Worm (Caenorhabditis elegans) whole organism, mixed stage, embryonic: ENCODE measurements around the gene M01B2.10.
"Not testable (repeated sequence)": the region's sequence is repeated elsewhere in the genome, so short reads cannot be mapped to it uniquely, and the experiment has no call there.

Experiments used
- ceh-39 ChIP-seq: fragments of 150-350 bp; optimal IDR thresholded peaks from 2 replicates; lab custom pipeline; 2014; ENCODE audit warnings: missing biosample characterization, missing genetic modification characterization
- elt-3 ChIP-seq: fragments of 150-350 bp; optimal IDR thresholded peaks from 2 replicates; lab custom pipeline; 2014; ENCODE audit warnings: missing biosample characterization, missing genetic modification characterization
- flh-1 ChIP-seq: fragments of 200-800 bp; sonication (Bioruptor generic); optimal IDR thresholded peaks from 2 replicates; lab custom pipeline; 2018; ENCODE audit warnings: mild to moderate bottlenecking, missing genetic modification characterization, moderate library complexity, missing compliant biosample characterization
- nhr-12 ChIP-seq: fragments of 150-350 bp; optimal IDR thresholded peaks from 2 replicates; lab custom pipeline; 2014; ENCODE audit warnings: missing biosample characterization, missing genetic modification characterization
- nhr-237 ChIP-seq: fragments of 150-350 bp; optimal IDR thresholded peaks from 2 replicates; lab custom pipeline; 2014; ENCODE audit warnings: missing biosample characterization, missing genetic modification characterization
- nhr-76 ChIP-seq: sonication (generic microtip); optimal IDR thresholded peaks from 2 replicates; lab custom pipeline; 2017; ENCODE audit warnings: missing biosample characterization, missing genetic modification characterization

M01B2.10 gene

DNA sequence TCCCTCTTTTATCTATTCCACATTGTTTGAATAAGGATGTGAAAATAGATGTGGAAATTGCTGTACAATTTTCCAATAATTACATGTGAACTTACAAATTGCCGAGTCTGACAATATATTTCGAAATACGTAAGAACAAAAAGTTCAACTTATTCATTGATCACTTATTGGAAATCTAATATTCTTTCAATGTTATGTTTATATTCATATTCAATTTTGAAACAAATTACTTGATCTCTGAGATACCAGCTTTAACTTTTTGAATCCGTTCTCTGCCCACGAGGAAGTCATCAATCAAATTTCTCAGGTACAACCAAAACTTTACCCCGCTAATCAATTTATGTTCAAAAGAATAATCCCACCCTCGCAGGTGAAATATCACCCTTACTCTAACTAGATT lies 47.1 kb downstream of the M01B2.10 start, which contains the start of gene sri-26:
sri-26 (plus strand) TSS at position 301 of the 400 bp plus-strand sequence.
- not testable (repeated sequence) for TF ChIP-seq ceh-39 (tag; lab: Kevin White, UChicago); nhr-76; elt-3 (tag; lab: Kevin White, UChicago)

ce11 chrV:15211869-15212268 lies 50.4 kb downstream of the M01B2.10 start, which contains the start of gene sri-24:
sri-24 (plus strand) TSS chrV:15212169.
- not testable (repeated sequence) for TF ChIP-seq nhr-237 (tag; lab: Kevin White, UChicago); flh-1; nhr-12
- TF ChIP-seq, all 35 proteins: peak for 0; not testable (repeated sequence) for 35
